Worm (Caenorhabditis elegans) whole organism, L2 larva: ENCODE data around the gene hrg-1.

ENCODE experiments used
- C34F6.9 ChIP-seq: fragments of 150-350 bp; optimal IDR thresholded peaks from 2 replicates; lab custom pipeline; 2014; ENCODE audit warnings: missing biosample characterization, missing genetic modification characterization
- F13H6.1 ChIP-seq: sonication (generic microtip); optimal IDR thresholded peaks from 2 replicates; lab custom pipeline; 2016; ENCODE audit warnings: missing genetic modification characterization, missing compliant biosample characterization
- Y55F3AM.14 ChIP-seq: fragments of 200-800 bp; sonication (Bioruptor generic); optimal IDR thresholded peaks from 2 replicates; lab custom pipeline; 2018; ENCODE audit warnings: mild to moderate bottlenecking, missing genetic modification characterization, missing compliant biosample characterization
- ZK546.5 ChIP-seq: sonication (generic microtip); optimal IDR thresholded peaks from 2 replicates; lab custom pipeline; 2017; ENCODE audit warnings: missing biosample characterization, missing genetic modification characterization
- alr-1 ChIP-seq: fragments of 150-350 bp; optimal IDR thresholded peaks from 2 replicates; lab custom pipeline; 2014; ENCODE audit warnings: missing biosample characterization, missing genetic modification characterization
- blmp-1 ChIP-seq: sonication (generic microtip); optimal IDR thresholded peaks from 2 replicates; lab custom pipeline; 2017; ENCODE audit warnings: missing genetic modification characterization, mild to moderate bottlenecking, missing compliant biosample characterization, antibody characterized with exemption, moderate library complexity; ENCODE audit not compliant: insufficient read depth
- ceh-16 ChIP-seq: fragments of 150-350 bp; optimal IDR thresholded peaks from 2 replicates; lab custom pipeline; 2014; ENCODE audit warnings: missing biosample characterization, missing genetic modification characterization
- ceh-82 ChIP-seq: fragments of 150-350 bp; optimal IDR thresholded peaks from 2 replicates; lab custom pipeline; 2014; ENCODE audit warnings: missing biosample characterization, missing genetic modification characterization
- crh-2 ChIP-seq: sonication (generic microtip); optimal IDR thresholded peaks from 2 replicates; lab custom pipeline; 2017; ENCODE audit warnings: missing biosample characterization, missing genetic modification characterization
- egl-27 ChIP-seq: sonication (generic microtip); optimal IDR thresholded peaks from 3 replicates; lab custom pipeline; 2017; ENCODE audit warnings: missing biosample characterization, missing genetic modification reagents, missing genetic modification characterization
- elt-1 ChIP-seq: fragments of 150-350 bp; optimal IDR thresholded peaks from 2 replicates; lab custom pipeline; 2014; ENCODE audit warnings: missing biosample characterization, missing genetic modification characterization
- fos-1 ChIP-seq: fragments of 150-350 bp; optimal IDR thresholded peaks from 2 replicates; lab custom pipeline; 2014; ENCODE audit warnings: missing biosample characterization, missing genetic modification characterization
- lin-11 ChIP-seq: fragments of 150-350 bp; sonication (generic microtip); optimal IDR thresholded peaks from 2 replicates; lab custom pipeline; 2014; ENCODE audit warnings: missing biosample characterization, missing genetic modification characterization, inconsistent platforms, mixed read lengths
- lin-13 ChIP-seq: fragments of 150-350 bp; optimal IDR thresholded peaks from 2 replicates; lab custom pipeline; 2014; ENCODE audit warnings: missing biosample characterization, missing genetic modification reagents, missing genetic modification characterization
- lsy-2 ChIP-seq, 2 experiments: fragments of 150-350 bp in 1 of 2; sonication (generic microtip) in 1 of 2; optimal IDR thresholded peaks; 2 replicates each; lab custom pipeline; 2014 to 2017; ENCODE audit warnings: missing biosample characterization in 2 of 2, missing genetic modification characterization in 2 of 2
- mab-5 ChIP-seq: fragments of 150-350 bp; optimal IDR thresholded peaks from 2 replicates; lab custom pipeline; 2014; ENCODE audit warnings: missing biosample characterization, missing genetic modification characterization
- mbf-1 ChIP-seq: sonication (generic microtip); optimal IDR thresholded peaks from 2 replicates; lab custom pipeline; 2017; ENCODE audit warnings: missing biosample characterization, missing genetic modification characterization
- mdl-1 ChIP-seq, 2 experiments: fragments of 150-350 bp in 1 of 2; sonication (generic microtip) in 1 of 2; optimal IDR thresholded peaks; 2 replicates each; lab custom pipeline; 2017; ENCODE audit warnings: missing biosample characterization in 2 of 2, missing genetic modification characterization in 2 of 2
- nhr-12 ChIP-seq: fragments of 150-350 bp; optimal IDR thresholded peaks from 2 replicates; lab custom pipeline; 2014; ENCODE audit warnings: missing biosample characterization, missing genetic modification characterization
- nhr-129 ChIP-seq: fragments of 150-350 bp; optimal IDR thresholded peaks from 2 replicates; lab custom pipeline; 2014; ENCODE audit warnings: missing biosample characterization, missing genetic modification characterization
- nhr-23 ChIP-seq: fragments of 150-350 bp; optimal IDR thresholded peaks from 2 replicates; lab custom pipeline; 2014; ENCODE audit warnings: missing biosample characterization, missing genetic modification reagents, missing genetic modification characterization
- nhr-237 ChIP-seq: fragments of 150-350 bp; optimal IDR thresholded peaks from 2 replicates; lab custom pipeline; 2014; ENCODE audit warnings: missing biosample characterization, missing genetic modification characterization
- nhr-25 ChIP-seq: fragments of 150-350 bp; sonication (generic microtip); optimal IDR thresholded peaks from 3 replicates; lab custom pipeline; 2014; ENCODE audit warnings: missing biosample characterization, missing genetic modification characterization
- nhr-6 ChIP-seq: fragments of 150-350 bp; optimal IDR thresholded peaks from 2 replicates; lab custom pipeline; 2014; ENCODE audit warnings: missing biosample characterization, missing genetic modification characterization
- nhr-77 ChIP-seq: fragments of 150-350 bp; optimal IDR thresholded peaks from 2 replicates; lab custom pipeline; 2014; ENCODE audit warnings: missing biosample characterization, missing genetic modification characterization
- peb-1 ChIP-seq: fragments of 150-350 bp; optimal IDR thresholded peaks from 2 replicates; lab custom pipeline; 2014; ENCODE audit warnings: missing biosample characterization, missing genetic modification characterization
- skn-1 ChIP-seq: sonication (generic microtip); optimal IDR thresholded peaks from 2 replicates; lab custom pipeline; 2017; ENCODE audit warnings: missing biosample characterization, missing genetic modification characterization
- sma-3 ChIP-seq: sonication (generic microtip); optimal IDR thresholded peaks from 2 replicates; lab custom pipeline; 2016; ENCODE audit warnings: missing genetic modification reagents, missing genetic modification characterization, missing compliant biosample characterization
- sma-9 ChIP-seq, 2 experiments: fragments of 150-350 bp in 1 of 2; sonication (generic microtip) in 1 of 2; optimal IDR thresholded peaks; 2 replicates each; lab custom pipeline; 2014 to 2016; ENCODE audit warnings: missing genetic modification characterization in 2 of 2, mild to moderate bottlenecking in 1 of 2, missing biosample characterization in 1 of 2, missing compliant biosample characterization in 1 of 2, missing genetic modification reagents in 1 of 2, moderate library complexity in 1 of 2
- ztf-1 ChIP-seq: fragments of 200-800 bp; sonication (Bioruptor generic); conservative IDR thresholded peaks from 2 replicates; pipeline ENCODE4 v1.3.6; 2022; ENCODE audit warnings: missing genetic modification characterization, missing compliant biosample characterization

hrg-1 gene

DNA sequence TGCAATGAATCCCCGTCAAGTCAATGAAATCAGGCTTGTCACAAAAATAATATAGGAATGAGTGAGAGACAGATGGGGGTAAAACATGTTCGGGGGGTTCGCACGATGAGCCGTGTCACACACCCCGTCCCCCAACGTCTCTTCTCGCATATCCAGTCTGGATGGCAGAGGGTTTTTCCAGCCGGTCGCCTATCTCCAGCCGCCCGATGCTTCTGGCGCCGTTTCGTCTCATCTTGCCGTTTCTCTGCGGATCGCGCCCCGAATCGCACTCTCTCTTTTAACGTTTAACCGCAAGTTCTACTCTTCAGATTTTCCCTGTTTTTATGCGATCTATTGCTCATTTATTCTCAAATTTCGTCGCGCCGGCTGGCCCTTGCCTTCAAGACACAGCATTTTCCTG, 45.9 kb upstream of the hrg-1 start:
- TF ChIP-seq ztf-1 (GFP tag; lab: Robert Waterston, UW) (no peak), ceh-16 (tag; lab: Kevin White, UChicago) (no peak), mbf-1 (tag; lab: Kevin White, UChicago) (no peak)

DNA sequence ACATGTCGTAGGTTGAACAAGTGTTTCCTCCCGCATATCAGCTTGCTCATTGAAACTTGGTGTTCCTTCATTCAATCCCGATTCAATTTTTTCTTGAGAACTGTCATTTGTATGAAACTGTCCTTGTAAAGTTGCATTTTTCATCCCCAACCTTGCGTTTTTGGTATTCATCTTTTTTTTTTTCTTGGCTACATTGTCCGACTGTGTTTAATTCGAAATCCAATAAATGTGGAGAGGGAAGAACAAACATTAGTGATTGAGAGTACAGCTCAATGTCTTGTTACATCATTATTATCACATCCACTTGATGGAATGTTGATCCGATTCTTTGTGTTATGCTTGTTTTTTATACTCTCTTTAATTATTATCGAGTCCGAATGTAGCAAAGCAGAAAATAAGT, 5.9 kb upstream of the hrg-1 start, which contains the start of gene acr-10:
Gene acr-10 (plus strand): TSS at position 301 of the 400 bp plus-strand sequence.
- TF ChIP-seq nhr-129 (tag; lab: Kevin White, UChicago), result peak; percentile 17
- TF ChIP-seq nhr-23 (tag; lab: Kevin White, UChicago), result no peak
- TF ChIP-seq, all 48 proteins: peak for 1

DNA sequence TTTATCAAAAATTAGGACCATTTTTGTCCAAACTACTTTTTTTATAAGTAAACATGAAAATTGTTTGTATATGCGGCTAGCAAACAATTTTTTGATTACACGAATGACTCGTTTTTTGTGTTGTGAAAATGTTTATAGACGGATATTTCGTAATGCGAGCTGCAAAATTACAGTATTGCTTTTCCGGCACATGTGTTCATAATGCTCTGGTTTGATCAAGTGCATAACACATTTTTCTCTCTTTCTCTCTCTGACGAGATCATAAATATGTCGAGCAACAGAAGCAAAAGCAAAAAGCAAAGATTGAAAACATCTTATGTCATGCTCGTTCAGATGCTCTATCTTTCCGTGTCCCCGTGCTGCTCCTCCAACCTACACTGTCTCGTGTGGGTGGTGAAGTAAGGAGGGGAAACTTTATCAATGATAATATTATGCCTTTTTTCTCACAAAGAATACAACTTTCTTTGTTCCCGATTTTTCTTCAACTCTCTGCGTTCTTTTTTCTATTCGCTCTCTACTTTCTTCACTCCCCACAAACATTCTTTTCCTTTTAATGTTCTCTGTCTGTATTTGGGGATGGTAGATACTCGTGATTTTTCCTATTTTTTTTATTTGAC, 2.7 kb upstream of the hrg-1 start:
- peak; percentile 53 for TF ChIP-seq fos-1 (tag; lab: Kevin White, UChicago)
- TF ChIP-seq F13H6.1 (tag; lab: Kevin White, UChicago), result peak; percentile 51
- peak; percentile 12 for TF ChIP-seq sma-3 (GFP tag; lab: Kevin White, UChicago)
- no peak for TF ChIP-seq nhr-237 (tag; lab: Kevin White, UChicago)
- no peak for TF ChIP-seq C34F6.9 (tag; lab: Kevin White, UChicago)
- TF ChIP-seq nhr-25 (tag; lab: Kevin White, UChicago), result peak; percentile 19
- TF ChIP-seq mbf-1 (tag; lab: Kevin White, UChicago), result no peak
- peak in 1 of 2 experiments; percentile 1 for TF ChIP-seq mdl-1 (tag; optimal IDR thresholded peaks at IDR 0.05; lab: Kevin White, UChicago)
- peak in 1 of 2 experiments; percentile 21 for TF ChIP-seq lsy-2 (tag; optimal IDR thresholded peaks at IDR 0.05; lab: Kevin White, UChicago)
- TF ChIP-seq sma-9 (GFP tag; optimal IDR thresholded peaks at IDR 0.05; lab: Kevin White, UChicago), result peak; percentile 45
- no peak for TF ChIP-seq sma-9 (tag; optimal IDR thresholded peaks at IDR 0.05; lab: Kevin White, UChicago)
- no peak for TF ChIP-seq ceh-82 (tag; lab: Kevin White, UChicago)
- no peak for TF ChIP-seq blmp-1 (tag; lab: Kevin White, UChicago)
- TF ChIP-seq crh-2 (tag; lab: Kevin White, UChicago), result peak; percentile 43
- peak; percentile 5 for TF ChIP-seq skn-1 (tag; lab: Kevin White, UChicago)
- no peak for TF ChIP-seq peb-1 (tag; lab: Kevin White, UChicago)
- peak; percentile 41 for TF ChIP-seq nhr-129 (tag; lab: Kevin White, UChicago)
- no peak for TF ChIP-seq nhr-12 (tag; lab: Kevin White, UChicago)
- no peak for TF ChIP-seq Y55F3AM.14 (GFP tag; lab: Kevin White, UChicago)

DNA sequence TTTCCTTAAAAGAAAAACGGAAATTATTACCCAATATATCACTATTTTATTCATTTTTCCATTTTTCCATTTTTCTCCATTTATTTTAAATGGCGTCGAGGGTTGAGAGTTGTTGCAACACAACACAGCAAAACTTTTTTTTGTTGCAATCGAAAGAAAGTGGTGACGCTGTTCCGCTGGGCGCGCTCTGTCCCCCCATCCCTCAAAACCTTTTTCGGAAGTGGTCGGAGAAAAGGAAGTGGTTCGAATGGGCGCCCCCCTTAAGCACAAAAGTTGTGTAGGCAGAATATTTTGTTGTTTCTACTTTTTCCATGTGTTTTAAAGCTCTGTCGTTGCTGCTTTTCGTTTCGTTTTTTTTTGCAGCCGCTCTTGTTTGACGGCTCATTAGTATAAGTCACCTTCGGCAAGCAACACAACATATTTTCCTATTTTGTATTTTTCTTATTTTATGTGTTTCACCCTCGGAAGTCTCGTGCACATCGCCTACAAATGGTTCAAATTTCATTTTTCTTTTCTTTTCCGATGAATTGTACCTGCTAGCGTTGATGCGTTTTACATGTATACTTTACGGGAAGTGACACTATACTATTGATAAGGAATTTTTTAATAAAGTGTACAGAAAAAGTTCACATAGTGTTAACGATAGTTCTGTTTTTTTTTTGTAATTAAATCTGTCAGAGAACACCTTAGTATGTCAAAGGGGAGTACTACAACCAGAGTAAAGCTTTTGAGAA, 1.7 kb upstream of the hrg-1 start:
- TF ChIP-seq lin-13 (GFP tag; lab: Kevin White, UChicago) (no peak), alr-1 (tag; lab: Kevin White, UChicago) (no peak), egl-27 (tag; lab: Kevin White, UChicago) (no peak), nhr-6 (tag; lab: Kevin White, UChicago) (no peak), fos-1 (tag; lab: Kevin White, UChicago) (peak; percentile 36), sma-9 (GFP tag; optimal IDR thresholded peaks at IDR 0.05; lab: Kevin White, UChicago) (peak; percentile 23), sma-9 (tag; optimal IDR thresholded peaks at IDR 0.05; lab: Kevin White, UChicago) (no peak)

DNA sequence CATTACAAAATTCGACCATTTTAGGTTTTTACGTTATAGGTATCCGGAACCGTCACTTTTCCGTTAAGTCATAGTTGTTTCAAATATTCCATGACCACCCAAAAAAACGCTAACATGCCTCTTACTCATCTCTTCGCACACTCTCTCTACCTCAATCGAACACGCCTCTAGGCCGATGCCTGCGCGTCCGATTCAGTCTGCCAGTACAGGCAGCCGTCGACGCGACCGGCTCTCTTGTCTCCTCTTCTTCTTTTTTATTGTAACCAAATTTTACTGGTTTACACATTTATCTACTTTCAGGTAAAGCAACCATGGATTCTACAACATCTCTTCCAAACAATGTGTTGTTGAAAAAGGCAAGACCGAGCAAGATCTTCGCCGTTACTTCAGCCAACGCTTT, 4.1 kb downstream of the hrg-1 start, which contains the start of gene mop-25.1:
Gene mop-25.1 (plus strand): TSS at position 301 of the 400 bp plus-strand sequence.
- no peak for TF ChIP-seq ceh-82 (tag; lab: Kevin White, UChicago)
- no peak for TF ChIP-seq ZK546.5 (tag; lab: Kevin White, UChicago)
- TF ChIP-seq peb-1 (tag; lab: Kevin White, UChicago), result no peak
- no peak for TF ChIP-seq nhr-23 (tag; lab: Kevin White, UChicago)
- TF ChIP-seq nhr-77 (tag; lab: Kevin White, UChicago), result no peak
- TF ChIP-seq, all 48 proteins: peak for 0

DNA sequence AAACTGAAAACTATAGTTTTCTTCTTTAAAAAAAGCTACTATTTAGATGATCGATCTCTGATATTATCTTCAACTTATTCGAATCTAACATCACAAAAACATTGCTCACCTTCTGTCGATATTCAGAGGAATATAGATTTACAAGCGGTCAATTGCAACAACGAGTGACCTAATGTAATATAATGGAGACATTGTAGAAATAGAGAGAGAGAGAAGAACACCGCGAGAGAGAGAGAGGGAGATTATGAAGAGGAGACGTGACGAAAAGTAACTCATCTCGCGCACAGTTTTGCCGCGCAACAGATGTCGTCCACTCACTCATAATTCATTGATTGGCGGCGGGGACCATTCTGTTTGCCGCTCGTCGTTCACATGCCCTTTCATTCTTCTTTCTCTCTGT, 5.6 kb downstream of the hrg-1 start:
- TF ChIP-seq lin-11 (tag; lab: Kevin White, UChicago), result no peak
- TF ChIP-seq nhr-23 (tag; lab: Kevin White, UChicago), result no peak
- no peak for TF ChIP-seq C34F6.9 (tag; lab: Kevin White, UChicago)
- TF ChIP-seq egl-27 (tag; lab: Kevin White, UChicago), result no peak
- TF ChIP-seq nhr-6 (tag; lab: Kevin White, UChicago), result no peak
- no peak for TF ChIP-seq mab-5 (tag; lab: Kevin White, UChicago)
- no peak for TF ChIP-seq ztf-1 (GFP tag; lab: Robert Waterston, UW)
- no peak for TF ChIP-seq ceh-82 (tag; lab: Kevin White, UChicago)
- no peak for TF ChIP-seq elt-1 (tag; lab: Kevin White, UChicago)
